Fruit fly (Drosophila melanogaster) whole organism, embryonic: ENCODE results near the gene Fgop2.

ENCODE experiments used
- C15 ChIP-seq: fragments of 200-800 bp; sonication (Bioruptor generic); IDR thresholded peaks from 3 replicates; pipeline ENCODE4 v1.3.6; 2022; ENCODE audit warnings: missing biosample characterization, missing genetic modification characterization
- CG12155 ChIP-seq: fragments of 200-800 bp; sonication (Bioruptor generic); optimal IDR thresholded peaks from 3 replicates; lab custom pipeline; 2016; ENCODE audit warnings: missing biosample characterization, missing genetic modification characterization
- CG13894 ChIP-seq: fragments of 200-800 bp; sonication (Bioruptor generic); optimal IDR thresholded peaks from 3 replicates; lab custom pipeline; 2018; ENCODE audit warnings: missing biosample characterization, mild to moderate bottlenecking, missing genetic modification characterization, moderate library complexity
- CG15011 ChIP-seq: fragments of 200-800 bp; sonication (Bioruptor generic); optimal IDR thresholded peaks from 3 replicates; lab custom pipeline; 2018; ENCODE audit warnings: missing biosample characterization, mild to moderate bottlenecking, missing genetic modification characterization
- CG1602 ChIP-seq: fragments of 200-800 bp; sonication (Bioruptor generic); optimal IDR thresholded peaks from 3 replicates; lab custom pipeline; 2016; ENCODE audit warnings: missing biosample characterization, missing genetic modification characterization
- CG17802 ChIP-seq: fragments of 200-800 bp; sonication (Bioruptor generic); optimal IDR thresholded peaks from 2 replicates; lab custom pipeline; 2018; ENCODE audit warnings: missing biosample characterization, mild to moderate bottlenecking, missing genetic modification characterization, moderate library complexity
- CG17829 ChIP-seq: fragments of 200-800 bp; optimal IDR thresholded peaks from 2 replicates; lab custom pipeline; 2019; ENCODE audit warnings: missing biosample characterization, mild to moderate bottlenecking, missing genetic modification characterization, moderate library complexity
- CG18011 ChIP-seq: fragments of 200-800 bp; sonication (Bioruptor generic); optimal IDR thresholded peaks from 2 replicates; lab custom pipeline; 2017; ENCODE audit warnings: missing biosample characterization, missing genetic modification characterization, mild to moderate bottlenecking, moderate library complexity, missing genotype
- CG18599 ChIP-seq: fragments of 200-800 bp; sonication (Bioruptor generic); optimal IDR thresholded peaks from 3 replicates; lab custom pipeline; 2017; ENCODE audit warnings: missing biosample characterization, missing genetic modification characterization, mild to moderate bottlenecking, moderate library complexity, missing genetic modification reagents
- CG18764 ChIP-seq: fragments of 200-800 bp; sonication (Bioruptor generic); optimal IDR thresholded peaks from 3 replicates; lab custom pipeline; 2016; ENCODE audit warnings: missing biosample characterization, missing genetic modification characterization
- CG2116 ChIP-seq: fragments of 200-800 bp; sonication (Bioruptor generic); optimal IDR thresholded peaks from 3 replicates; lab custom pipeline; 2018; ENCODE audit warnings: missing biosample characterization, mild to moderate bottlenecking, missing genetic modification characterization
- CG2678 ChIP-seq: fragments of 200-800 bp; sonication (Bioruptor generic); optimal IDR thresholded peaks from 3 replicates; lab custom pipeline; 2019; ENCODE audit warnings: missing biosample characterization, mild to moderate bottlenecking, missing genetic modification characterization, moderate library complexity
- CG34422 ChIP-seq: fragments of 200-800 bp; sonication (Bioruptor generic); IDR thresholded peaks from 3 replicates; pipeline ENCODE4 v1.3.6; 2022; ENCODE audit warnings: missing biosample characterization, missing genetic modification characterization
- CG4424 ChIP-seq: fragments of 200-800 bp; sonication (Bioruptor generic); optimal IDR thresholded peaks from 3 replicates; lab custom pipeline; 2016; ENCODE audit warnings: missing biosample characterization, missing genetic modification characterization
- CG6791 ChIP-seq: fragments of 200-800 bp; sonication (Bioruptor generic); IDR thresholded peaks from 3 replicates; pipeline ENCODE4 v1.3.6; 2022; ENCODE audit warnings: missing biosample characterization, missing genetic modification characterization; ENCODE audit not compliant: partially characterized antibody
- CoRest ChIP-seq: fragments of 200-800 bp; sonication (Bioruptor generic); optimal IDR thresholded peaks from 3 replicates; lab custom pipeline; 2018; ENCODE audit warnings: missing biosample characterization, mild to moderate bottlenecking, missing genetic modification characterization, moderate library complexity
- Dbx ChIP-seq: fragments of 200-800 bp; sonication (Bioruptor generic); IDR thresholded peaks from 3 replicates; pipeline ENCODE4 v1.3.6; 2022; ENCODE audit warnings: missing biosample characterization, missing genetic modification characterization
- Dll ChIP-seq: fragments of 200-800 bp; sonication (Bioruptor generic); IDR thresholded peaks from 4 replicates; pipeline ENCODE4 v1.3.6; 2022; ENCODE audit warnings: missing biosample characterization, missing genetic modification characterization; ENCODE audit not compliant: partially characterized antibody
- E2f1 ChIP-seq: fragments of 200-800 bp; sonication (Bioruptor generic); IDR thresholded peaks from 2 replicates; pipeline ENCODE4 v1.3.6; 2022; ENCODE audit warnings: missing biosample characterization, missing genetic modification characterization
- ERR ChIP-seq: fragments of 200-800 bp; sonication (Bioruptor generic); optimal IDR thresholded peaks from 2 replicates; lab custom pipeline; 2016; ENCODE audit warnings: missing biosample characterization, missing genetic modification characterization
- Eip74EF ChIP-seq, 2 experiments: fragments of 200-800 bp in 1 of 2; fragments of >200 bp in 1 of 2; sonication (Bioruptor generic) in 1 of 2; optimal IDR thresholded peaks; 2 replicates each; lab custom pipeline; 2017 to 2019; ENCODE audit warnings: missing biosample characterization in 2 of 2, missing genetic modification characterization in 2 of 2, mild to moderate bottlenecking in 1 of 2, moderate library complexity in 1 of 2
- Fer3 ChIP-seq: fragments of 200-800 bp; sonication (Bioruptor generic); optimal IDR thresholded peaks from 2 replicates; lab custom pipeline; 2018; ENCODE audit warnings: missing biosample characterization, mild to moderate bottlenecking, missing genetic modification characterization, moderate library complexity
- H2.0 ChIP-seq: fragments of 200-800 bp; sonication (Bioruptor generic); IDR thresholded peaks from 2 replicates; pipeline ENCODE4 v1.3.6; 2022; ENCODE audit warnings: missing biosample characterization, missing genetic modification characterization
- HHEX ChIP-seq: fragments of 200-800 bp; sonication (Bioruptor generic); optimal IDR thresholded peaks from 3 replicates; lab custom pipeline; 2017; ENCODE audit warnings: missing biosample characterization, mild to moderate bottlenecking, missing genetic modification characterization, missing genetic modification reagents
- HmgZ ChIP-seq: fragments of 200-800 bp; sonication (Bioruptor generic); optimal IDR thresholded peaks from 2 replicates; lab custom pipeline; 2018; ENCODE audit warnings: missing biosample characterization, mild to moderate bottlenecking, missing genetic modification characterization
- Kr ChIP-seq: fragments of 200-800 bp; sonication (Bioruptor generic); optimal IDR thresholded peaks from 2 replicates; lab custom pipeline; 2017; ENCODE audit warnings: missing biosample characterization, mild to moderate bottlenecking, missing genetic modification characterization
- Lhr ChIP-seq: fragments of 200-800 bp; sonication (Bioruptor generic); optimal IDR thresholded peaks from 3 replicates; lab custom pipeline; 2017; ENCODE audit warnings: mild to moderate bottlenecking, missing biosample characterization, missing genetic modification reagents, missing genetic modification characterization
- Med ChIP-seq: fragments of 200-800 bp; sonication (Bioruptor generic); peaks from one replicate; lab custom pipeline; 2016; ENCODE audit warnings: missing biosample characterization, missing genetic modification characterization, mild to moderate bottlenecking, inconsistent platforms, moderate library complexity
- Neu2 ChIP-seq: fragments of 200-800 bp; sonication (Bioruptor generic); optimal IDR thresholded peaks from 3 replicates; lab custom pipeline; 2016; ENCODE audit warnings: missing biosample characterization, missing genetic modification characterization, borderline replicate concordance
- Nf-YB ChIP-seq: fragments of 200-800 bp; sonication (Bioruptor generic); optimal IDR thresholded peaks from 3 replicates; lab custom pipeline; 2019; ENCODE audit warnings: missing biosample characterization, mild to moderate bottlenecking, missing genetic modification characterization, moderate library complexity
- Oaz ChIP-seq: fragments of 200-800 bp; sonication (Bioruptor generic); IDR thresholded peaks from 2 replicates; pipeline ENCODE4 v1.3.6; 2022; ENCODE audit warnings: missing biosample characterization, missing genetic modification characterization
- Side ChIP-seq: fragments of 200-800 bp; sonication (Bioruptor generic); optimal IDR thresholded peaks from 2 replicates; lab custom pipeline; 2016; ENCODE audit warnings: missing biosample characterization, missing genetic modification characterization
- Tbp ChIP-seq: fragments of >200 bp; optimal IDR thresholded peaks from 2 replicates; lab custom pipeline; 2018; ENCODE audit warnings: missing biosample characterization, missing genetic modification characterization
- Usf ChIP-seq: fragments of 200-800 bp; sonication (Bioruptor generic); optimal IDR thresholded peaks from 2 replicates; lab custom pipeline; 2017; ENCODE audit warnings: missing genotype, missing biosample characterization, missing genetic modification characterization
- aop ChIP-seq: fragments of 200-800 bp; sonication (Bioruptor generic); IDR thresholded peaks from 2 replicates; pipeline ENCODE4 v1.3.6; 2022; ENCODE audit warnings: missing biosample characterization, missing genetic modification characterization
- bbx ChIP-seq: fragments of 200-800 bp; sonication (Bioruptor generic); IDR thresholded peaks from 2 replicates; pipeline ENCODE4 v1.3.6; 2022; ENCODE audit warnings: missing biosample characterization, missing genetic modification characterization; ENCODE audit not compliant: partially characterized antibody
- fd96Cb ChIP-seq: fragments of 200-800 bp; sonication (Bioruptor generic); optimal IDR thresholded peaks from 2 replicates; lab custom pipeline; 2018; ENCODE audit warnings: missing biosample characterization, mild to moderate bottlenecking, missing genetic modification characterization, moderate library complexity
- gsb-n ChIP-seq: fragments of 200-800 bp; sonication (Bioruptor generic); optimal IDR thresholded peaks from 3 replicates; lab custom pipeline; 2018; ENCODE audit warnings: missing biosample characterization, mild to moderate bottlenecking, missing genetic modification characterization
- hkb ChIP-seq, 2 experiments: fragments of 200-800 bp in 1 of 2; fragments of >200 bp in 1 of 2; sonication (Bioruptor generic) in 1 of 2; IDR thresholded peaks in 1 of 2; optimal IDR thresholded peaks in 1 of 2; 2 replicates each; pipeline versions ENCODE4 v1.3.6 to Lab custom; 2017 to 2022; ENCODE audit warnings: missing biosample characterization in 1 of 2, missing genetic modification characterization in 1 of 2
- inv ChIP-seq: fragments of 200-800 bp; sonication (Bioruptor generic); IDR thresholded peaks from 2 replicates; pipeline ENCODE4 v1.3.6; 2022; ENCODE audit warnings: missing biosample characterization, missing genetic modification characterization; ENCODE audit not compliant: partially characterized antibody
- jing ChIP-seq: fragments of 200-800 bp; sonication (Bioruptor generic); optimal IDR thresholded peaks from 2 replicates; lab custom pipeline; 2018; ENCODE audit warnings: missing biosample characterization, mild to moderate bottlenecking, missing genetic modification characterization
- kni ChIP-seq: fragments of 200-800 bp; sonication (Bioruptor generic); optimal IDR thresholded peaks from 3 replicates; lab custom pipeline; 2017; ENCODE audit warnings: mild to moderate bottlenecking, missing biosample characterization, missing genetic modification reagents, missing genetic modification characterization
- lola ChIP-seq, 3 experiments: fragments of >200 bp in 2 of 3; fragments of 200-800 bp in 1 of 3; sonication (Bioruptor generic) in 1 of 3; optimal IDR thresholded peaks; 2 replicates each; lab custom pipeline; 2017 to 2019; ENCODE audit warnings: missing biosample characterization in 3 of 3, missing genetic modification characterization in 3 of 3, mild to moderate bottlenecking in 1 of 3, moderate library complexity in 1 of 3
- onecut ChIP-seq: fragments of 200-800 bp; sonication (Bioruptor generic); IDR thresholded peaks from 2 replicates; pipeline ENCODE4 v1.3.6; 2022; ENCODE audit warnings: missing biosample characterization, missing genetic modification characterization
- repo ChIP-seq: fragments of 200-800 bp; sonication (Bioruptor generic); optimal IDR thresholded peaks from 2 replicates; lab custom pipeline; 2016; ENCODE audit warnings: missing biosample characterization, missing genetic modification characterization
- tll ChIP-seq, 2 experiments: fragments of 200-800 bp in 1 of 2; fragments of >200 bp in 1 of 2; sonication (Bioruptor generic) in 1 of 2; optimal IDR thresholded peaks; 2 replicates each; lab custom pipeline; 2017 to 2019; ENCODE audit warnings: missing biosample characterization in 2 of 2, missing genetic modification characterization in 2 of 2, mild to moderate bottlenecking in 1 of 2, moderate library complexity in 1 of 2
- zen ChIP-seq: fragments of 200-800 bp; sonication (Bioruptor generic); optimal IDR thresholded peaks from 3 replicates; lab custom pipeline; 2018; ENCODE audit warnings: missing biosample characterization, mild to moderate bottlenecking, missing genetic modification characterization, moderate library complexity
- zen2 ChIP-seq: fragments of 200-800 bp; sonication (Bioruptor generic); IDR thresholded peaks from 3 replicates; pipeline ENCODE4 v1.3.6; 2022; ENCODE audit warnings: missing biosample characterization, missing genetic modification characterization; ENCODE audit not compliant: partially characterized antibody

The Fgop2 gene

dm6 chr2L:6964022-6964434 lies 18.9 kb upstream of the Fgop2 start, which contains the start of the genes sip2 and Coprox (continued):
- TF ChIP-seq kni (GFP tag; lab: Kevin White, UChicago) (peak; percentile 30), CG18011 (peak; percentile 52), bbx (GFP tag; lab: Robert Waterston, UW) (no peak), CG2678 (tag; lab: Kevin White, UChicago) (peak; percentile 86), Neu2 (no peak), jing (GFP tag; lab: Kevin White, UChicago) (no peak), hkb (optimal IDR thresholded peaks at IDR 0.05; lab: Kevin White, UChicago) (no peak), hkb (GFP tag; IDR thresholded peaks at IDR 0.05; lab: Robert Waterston, UW) (peak; percentile 45; the same call in 1 of the 2 replicates), C15 (GFP tag; lab: Robert Waterston, UW) (no peak), Dbx (0 out of 3 replicates have a peak, but pooled peaks have one; percentile 10), Usf (GFP tag; lab: Kevin White, UChicago) (peak; percentile 29), CoRest (peak; percentile 85), zen2 (no peak), Eip74EF (GFP tag; optimal IDR thresholded peaks at IDR 0.05; lab: Kevin White, UChicago) (peak in 1 of 2 experiments; percentile 46), CG13894 (tag; lab: Kevin White, UChicago) (peak; percentile 73), HmgZ (tag; lab: Kevin White, UChicago) (peak; percentile 60), onecut (GFP tag; lab: Robert Waterston, UW) (no peak), CG18764 (GFP tag; lab: Kevin White, UChicago) (peak; percentile 19), Fer3 (peak; percentile 72), ERR (no peak), aop (GFP tag; lab: Robert Waterston, UW) (no peak), Oaz (GFP tag; lab: Robert Waterston, UW) (no peak), repo (GFP tag; lab: Kevin White, UChicago) (no peak), Tbp (GFP tag; lab: Kevin White, UChicago) (no peak), CG12155 (GFP tag; lab: Kevin White, UChicago) (peak; percentile 54), CG17829 (tag; lab: Kevin White, UChicago) (peak; percentile 88), gsb-n (no peak), Side (GFP tag; lab: Kevin White, UChicago) (no peak), Med (peak; percentile 49), CG17802 (peak; percentile 29), CG2116 (GFP tag; lab: Kevin White, UChicago) (peak; percentile 62), Kr (GFP tag; lab: Kevin White, UChicago) (no peak), Dll (0 out of 4 replicates have a peak, but pooled peaks have one; percentile 13), HHEX (GFP tag; lab: Kevin White, UChicago) (peak; percentile 29), CG4424 (peak; percentile 38), CG18599 (GFP tag; lab: Kevin White, UChicago) (peak; percentile 75), Nf-YB (GFP tag; lab: Kevin White, UChicago) (peak; percentile 60), E2f1 (GFP tag; lab: Robert Waterston, UW) (peak; percentile 41), CG15011 (GFP tag; lab: Kevin White, UChicago) (no peak), tll (GFP tag; optimal IDR thresholded peaks at IDR 0.05; lab: Kevin White, UChicago) (no peak), CG1602 (GFP tag; lab: Kevin White, UChicago) (peak; percentile 52), H2.0 (peak; percentile 48), CG34422 (GFP tag; lab: Robert Waterston, UW) (0 out of 3 replicates have a peak, but pooled peaks have one; percentile 21), CG6791 (GFP tag; lab: Robert Waterston, UW) (no peak), Lhr (GFP tag; lab: Kevin White, UChicago) (peak; percentile 33), zen (peak; percentile 64), inv (GFP tag; lab: Robert Waterston, UW) (no peak), lola (GFP tag; optimal IDR thresholded peaks at IDR 0.05; lab: Kevin White, UChicago) (peak in 1 of 3 experiments; percentile 77), fd96Cb (tag; lab: Kevin White, UChicago) (peak; percentile 61)
